Worm (Caenorhabditis elegans): ENCODE data around the gene F57C2.5.
A peak's percentile ranks its signal among the peaks of the same experiment; 100 is the strongest.

The F57C2.5 gene

DNA sequence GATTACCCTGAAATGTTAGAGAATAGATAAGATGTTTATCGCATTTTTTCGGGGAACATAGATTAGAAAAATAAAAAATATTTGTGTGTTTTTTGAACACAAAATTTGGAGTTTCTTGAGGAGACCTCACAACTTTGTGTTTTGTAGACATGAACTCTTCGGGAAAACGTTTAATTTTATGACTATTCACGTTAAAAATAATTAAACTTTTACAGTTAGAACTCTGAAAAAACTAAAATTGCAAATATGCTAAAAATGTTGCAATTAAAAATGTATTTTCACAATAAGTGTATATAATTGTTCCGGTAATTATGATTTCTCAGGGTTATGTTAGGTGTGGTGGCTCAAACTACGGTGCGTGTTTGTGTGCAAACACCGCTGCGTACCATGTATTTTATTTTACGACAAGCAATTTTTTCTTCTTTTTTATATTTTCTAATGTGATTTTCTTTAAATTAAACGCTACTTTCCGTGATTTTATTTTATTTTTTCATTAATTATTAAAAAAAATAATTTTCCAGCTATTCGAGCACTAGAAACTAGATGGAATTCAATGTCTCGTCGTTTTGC, at the start of gene F57C2.5, which contains the start of gene spat-1 (continued):
- peak in 1 of 2 experiments; percentile 9 for TF ChIP-seq mdl-1 (tag; optimal IDR thresholded peaks at IDR 0.05)
- peak; percentile 67 for TF ChIP-seq elt-2 (tag; optimal IDR thresholded peaks at IDR 0.05)
- TF ChIP-seq fkh-10 (GFP tag; optimal IDR thresholded peaks at IDR 0.05) = no peak
- TF ChIP-seq pax-3 (tag; optimal IDR thresholded peaks at IDR 0.05) = peak; percentile 87
- TF ChIP-seq aly-2 (tag; optimal IDR thresholded peaks at IDR 0.05) = peak; percentile 46
- TF ChIP-seq fos-1 (tag; optimal IDR thresholded peaks at IDR 0.05) = peak; percentile 54
- TF ChIP-seq C16A3.4 (tag; optimal IDR thresholded peaks at IDR 0.05) = peak; percentile 88
- peak in 1 of 2 experiments; percentile 73 for TF ChIP-seq ztf-11 (tag; optimal IDR thresholded peaks at IDR 0.05)
- peak; percentile 32 for TF ChIP-seq irx-1 (tag; optimal IDR thresholded peaks at IDR 0.05)
- TF ChIP-seq sox-4 (tag; optimal IDR thresholded peaks at IDR 0.05) = peak; percentile 68
- TF ChIP-seq nhr-71 (tag; optimal IDR thresholded peaks at IDR 0.05) = peak; percentile 86
- no peak for TF ChIP-seq unc-62 (GFP tag; optimal IDR thresholded peaks at IDR 0.05)
- no peak for TF ChIP-seq ets-5 (GFP tag; IDR thresholded peaks at IDR 0.05)
- no peak for TF ChIP-seq mef-2 (tag; optimal IDR thresholded peaks at IDR 0.05)
- peak; percentile 73 for TF ChIP-seq efl-1 (optimal IDR thresholded peaks at IDR 0.05)
- TF ChIP-seq efl-1 (GFP tag; optimal IDR thresholded peaks at IDR 0.05 in 1 of 2) = peak; percentile 57 to 93
- TF ChIP-seq ceh-88 (GFP tag; IDR thresholded peaks at IDR 0.05) = peak; percentile 71; the same call in 1 of the 2 replicates
- no peak for TF ChIP-seq pqm-1 (tag; optimal IDR thresholded peaks at IDR 0.05)
- TF ChIP-seq unc-86 (tag; optimal IDR thresholded peaks at IDR 0.05) = peak; percentile 40
- TF ChIP-seq efl-3 (GFP tag; optimal IDR thresholded peaks at IDR 0.05) = no peak
- TF ChIP-seq nhr-90 (tag; optimal IDR thresholded peaks at IDR 0.05; ENCODE audit: poor library complexity) = peak; percentile 62
- TF ChIP-seq nhr-28 (tag; optimal IDR thresholded peaks at IDR 0.05) = no peak
- TF ChIP-seq Y116A8C.19 (tag; optimal IDR thresholded peaks at IDR 0.05; ENCODE audit: borderline replicate concordance) = no peak
- TF ChIP-seq grh-1 (GFP tag; IDR thresholded peaks at IDR 0.05) = no peak
- TF ChIP-seq snpc-4 (tag; optimal IDR thresholded peaks at IDR 0.05) = peak; percentile 51
- TF ChIP-seq sup-37 (GFP tag; optimal IDR thresholded peaks at IDR 0.05) = no peak
- TF ChIP-seq lin-35 (GFP tag; optimal IDR thresholded peaks at IDR 0.05) = peak; percentile 60 to 79
- TF ChIP-seq swsn-7 (tag; optimal IDR thresholded peaks at IDR 0.05) = peak; percentile 62
- no peak for TF ChIP-seq nhr-237 (tag; optimal IDR thresholded peaks at IDR 0.05)
- TF ChIP-seq alr-1 (tag; optimal IDR thresholded peaks at IDR 0.05; ENCODE audit: borderline replicate concordance) = no peak
- no peak for TF ChIP-seq sptf-1 (tag; optimal IDR thresholded peaks at IDR 0.05)
- peak; percentile 75 for TF ChIP-seq nhr-47 (tag; optimal IDR thresholded peaks at IDR 0.05)

DNA sequence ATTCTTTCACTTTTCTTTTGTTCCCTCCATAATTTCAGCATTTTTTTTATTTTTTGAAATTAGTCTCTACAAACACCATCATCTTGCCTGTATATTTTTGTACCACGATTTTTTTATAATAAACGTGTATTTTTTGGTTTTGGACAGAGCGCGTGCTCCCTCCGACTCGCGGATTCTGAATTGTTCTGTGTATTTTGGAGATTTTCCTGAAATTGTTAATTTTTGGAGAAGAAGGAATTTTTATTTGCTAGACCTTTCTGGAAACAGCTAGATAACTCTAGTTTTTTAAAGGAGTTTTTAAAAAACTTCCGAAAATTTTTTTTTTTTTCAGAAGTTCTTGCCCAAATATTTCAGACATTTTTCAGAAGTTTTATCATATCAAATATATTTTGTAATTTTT, 48.4 kb upstream of the F57C2.5 start, which contains the start of gene C01G12.13:
Gene C01G12.13 (plus strand): TSS at position 301 of the 400 bp plus-strand sequence.
- no peak for TF ChIP-seq lin-39 (tag; optimal IDR thresholded peaks at IDR 0.05)
- no peak for TF ChIP-seq nhr-77 (tag; optimal IDR thresholded peaks at IDR 0.05)
- TF ChIP-seq nhr-237 (tag; optimal IDR thresholded peaks at IDR 0.05) = no peak
- no peak for TF ChIP-seq lin-15B (tag; optimal IDR thresholded peaks at IDR 0.05)
- no peak for TF ChIP-seq pag-3 (tag; optimal IDR thresholded peaks at IDR 0.05; ENCODE audit: borderline replicate concordance, insufficient read depth)
- no peak for TF ChIP-seq nhr-28 (tag; optimal IDR thresholded peaks at IDR 0.05)
- TF ChIP-seq ztf-4 (tag; optimal IDR thresholded peaks at IDR 0.05) = no peak
- no peak for TF ChIP-seq grh-1 (GFP tag; IDR thresholded peaks at IDR 0.05)
- no peak for TF ChIP-seq elt-2 (tag; optimal IDR thresholded peaks at IDR 0.05)
- no peak for TF ChIP-seq mep-1 (tag; optimal IDR thresholded peaks at IDR 0.05)
- TF ChIP-seq ceh-63 (GFP tag; optimal IDR thresholded peaks at IDR 0.05) = no peak

DNA sequence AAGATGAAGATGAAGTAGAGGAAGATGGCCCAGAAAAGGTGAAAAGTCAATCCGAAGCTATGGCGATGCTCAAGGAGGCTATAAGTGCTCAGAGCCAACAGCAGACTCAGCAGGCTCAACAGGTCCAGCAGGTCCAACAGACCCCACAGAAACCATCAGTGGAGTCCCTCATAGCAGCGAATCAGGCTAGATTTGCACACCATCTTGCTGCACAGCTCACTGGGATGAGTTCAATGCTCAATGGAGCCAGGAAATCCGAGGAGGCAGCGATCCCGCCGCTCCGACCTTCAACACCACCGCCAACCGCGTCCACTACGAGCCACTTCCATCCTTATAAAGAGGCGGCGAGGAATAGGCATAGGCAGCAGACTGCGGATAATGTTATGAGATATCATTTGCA, 46.8 kb upstream of the F57C2.5 start:
- TF ChIP-seq jun-1 (tag; optimal IDR thresholded peaks at IDR 0.05) (no peak), C16A3.4 (tag; optimal IDR thresholded peaks at IDR 0.05) (no peak), zip-4 (GFP tag; optimal IDR thresholded peaks at IDR 0.05) (no peak), egl-13 (tag; optimal IDR thresholded peaks at IDR 0.05) (no peak), F16B12.6 (tag; optimal IDR thresholded peaks at IDR 0.05) (no peak), elt-3 (tag; optimal IDR thresholded peaks at IDR 0.05) (no peak), dsc-1 (tag; optimal IDR thresholded peaks at IDR 0.05) (no peak), ceh-88 (GFP tag; IDR thresholded peaks at IDR 0.05) (no peak), lir-3 (tag; optimal IDR thresholded peaks at IDR 0.05; ENCODE audit: poor library complexity) (no peak), fkh-4 (tag; optimal IDR thresholded peaks at IDR 0.05; ENCODE audit: borderline replicate concordance) (no peak), ceh-8 (GFP tag; optimal IDR thresholded peaks at IDR 0.05) (no peak), pax-3 (tag; optimal IDR thresholded peaks at IDR 0.05) (no peak), alr-1 (tag; optimal IDR thresholded peaks at IDR 0.05; ENCODE audit: borderline replicate concordance) (no peak), ama-1 (optimal IDR thresholded peaks at IDR 0.05) (no peak)

All from whole organism, L1 larva.